Worm (Caenorhabditis elegans) whole organism, L1 larva: ENCODE results near the gene F40H3.1.

Source experiments
- C16A3.4 ChIP-seq: fragments of 150-350 bp; optimal IDR thresholded peaks from 2 replicates; lab custom pipeline; 2014; ENCODE audit warnings: missing biosample characterization, missing genetic modification characterization
- F16B12.6 ChIP-seq: fragments of 150-350 bp; optimal IDR thresholded peaks from 2 replicates; lab custom pipeline; 2014; ENCODE audit warnings: missing biosample characterization, missing genetic modification characterization
- aha-1 ChIP-seq: fragments of 150-350 bp; optimal IDR thresholded peaks from 2 replicates; lab custom pipeline; 2014; ENCODE audit warnings: missing biosample characterization, missing genetic modification characterization
- aly-2 ChIP-seq: fragments of 150-350 bp; optimal IDR thresholded peaks from 2 replicates; lab custom pipeline; 2014; ENCODE audit warnings: missing biosample characterization, missing genetic modification characterization
- ama-1 ChIP-seq: fragments of 150-350 bp; optimal IDR thresholded peaks from 2 replicates; lab custom pipeline; 2014
- ceh-63 ChIP-seq: fragments of 200-800 bp; sonication (Bioruptor generic); optimal IDR thresholded peaks from 2 replicates; lab custom pipeline; 2018; ENCODE audit warnings: mild to moderate bottlenecking, missing genetic modification characterization, missing compliant biosample characterization
- ceh-8 ChIP-seq: fragments of 200-800 bp; sonication (Bioruptor generic); optimal IDR thresholded peaks from 2 replicates; lab custom pipeline; 2018; ENCODE audit warnings: mild to moderate bottlenecking, missing genetic modification characterization, moderate library complexity, missing compliant biosample characterization
- ces-1 ChIP-seq: fragments of 150-350 bp; optimal IDR thresholded peaks from 2 replicates; lab custom pipeline; 2014; ENCODE audit warnings: missing biosample characterization, missing genetic modification reagents, missing genetic modification characterization
- dsc-1 ChIP-seq: sonication (generic microtip); optimal IDR thresholded peaks from 2 replicates; lab custom pipeline; 2016; ENCODE audit warnings: mild to moderate bottlenecking, missing genetic modification characterization, missing compliant biosample characterization
- efl-3 ChIP-seq: fragments of 200-800 bp; sonication (Bioruptor generic); optimal IDR thresholded peaks from 2 replicates; lab custom pipeline; 2018; ENCODE audit warnings: mild to moderate bottlenecking, missing genetic modification characterization, missing compliant biosample characterization
- elt-3 ChIP-seq, 6 experiments: fragments of 150-350 bp in 1 of 6; sonication (generic microtip); optimal IDR thresholded peaks; 2 replicates each; lab custom pipeline; 2017 to 2018; ENCODE audit warnings: missing biosample characterization in 6 of 6, missing genetic modification characterization in 6 of 6, inconsistent platforms in 1 of 6
- fkh-10 ChIP-seq: sonication (generic microtip); optimal IDR thresholded peaks from 2 replicates; lab custom pipeline; 2017; ENCODE audit warnings: missing biosample characterization, missing genetic modification reagents, missing genetic modification characterization
- fkh-4 ChIP-seq: sonication (generic microtip); optimal IDR thresholded peaks from 2 replicates; lab custom pipeline; 2016; ENCODE audit warnings: missing compliant biosample characterization, missing genetic modification characterization, borderline replicate concordance
- fkh-8 ChIP-seq: sonication (generic microtip); optimal IDR thresholded peaks from 2 replicates; lab custom pipeline; 2016; ENCODE audit warnings: mild to moderate bottlenecking, missing genetic modification characterization, missing compliant biosample characterization
- grh-1 ChIP-seq: fragments of 200-800 bp; sonication (Bioruptor generic); IDR thresholded peaks from 2 replicates; pipeline ENCODE4 v1.3.6; 2022; ENCODE audit warnings: missing genetic modification reagents, missing genetic modification characterization, missing compliant biosample characterization
- hlh-17 ChIP-seq: fragments of 200-800 bp; sonication (Bioruptor generic); optimal IDR thresholded peaks from 2 replicates; lab custom pipeline; 2018; ENCODE audit warnings: missing genetic modification characterization, mild to moderate bottlenecking, missing compliant biosample characterization, moderate library complexity, borderline replicate concordance
- hpl-2 ChIP-seq: fragments of 150-350 bp; optimal IDR thresholded peaks from 2 replicates; lab custom pipeline; 2014; ENCODE audit warnings: missing biosample characterization, missing genetic modification reagents, missing genetic modification characterization
- irx-1 ChIP-seq: sonication (generic microtip); optimal IDR thresholded peaks from 2 replicates; lab custom pipeline; 2016; ENCODE audit warnings: missing genetic modification characterization, missing compliant biosample characterization
- lin-14 ChIP-seq: fragments of 200-800 bp; sonication (Bioruptor generic); optimal IDR thresholded peaks from 2 replicates; lab custom pipeline; 2018; ENCODE audit warnings: mild to moderate bottlenecking, missing genetic modification characterization, moderate library complexity, missing compliant biosample characterization
- lin-35 ChIP-seq, 2 experiments: fragments of 150-350 bp; optimal IDR thresholded peaks; 2 replicates each; lab custom pipeline; 2014; ENCODE audit warnings: missing biosample characterization in 2 of 2, missing genetic modification characterization in 2 of 2, missing genetic modification reagents in 2 of 2
- lsy-2 ChIP-seq, 2 experiments: fragments of 150-350 bp; optimal IDR thresholded peaks; 2 replicates each; lab custom pipeline; 2014; ENCODE audit warnings: missing biosample characterization in 2 of 2, missing genetic modification characterization in 2 of 2
- mdl-1 ChIP-seq, 2 experiments: fragments of 150-350 bp; optimal IDR thresholded peaks; 2 replicates each; lab custom pipeline; 2014 to 2017; ENCODE audit warnings: missing biosample characterization in 2 of 2, missing genetic modification characterization in 2 of 2, inconsistent platforms in 1 of 2
- mef-2 ChIP-seq: fragments of 150-350 bp; optimal IDR thresholded peaks from 2 replicates; lab custom pipeline; 2014; ENCODE audit warnings: missing biosample characterization, missing genetic modification characterization
- mep-1 ChIP-seq: fragments of 150-350 bp; optimal IDR thresholded peaks from 2 replicates; lab custom pipeline; 2014; ENCODE audit warnings: missing biosample characterization, missing genetic modification characterization
- nhr-12 ChIP-seq: sonication (generic microtip); optimal IDR thresholded peaks from 2 replicates; lab custom pipeline; 2017; ENCODE audit warnings: missing biosample characterization, missing genetic modification characterization
- nhr-19 ChIP-seq: fragments of 200-800 bp; sonication (Bioruptor generic); conservative IDR thresholded peaks from 2 replicates; pipeline ENCODE4 v1.3.6; 2022; ENCODE audit warnings: missing genetic modification characterization, missing compliant biosample characterization
- nhr-20 ChIP-seq: sonication (generic microtip); optimal IDR thresholded peaks from 2 replicates; lab custom pipeline; 2016; ENCODE audit warnings: mild to moderate bottlenecking, missing genetic modification characterization, missing compliant biosample characterization
- nhr-237 ChIP-seq: fragments of 150-350 bp; optimal IDR thresholded peaks from 2 replicates; lab custom pipeline; 2014; ENCODE audit warnings: missing biosample characterization, missing genetic modification characterization
- nhr-47 ChIP-seq: sonication (generic microtip); optimal IDR thresholded peaks from 2 replicates; lab custom pipeline; 2016; ENCODE audit warnings: mild to moderate bottlenecking, missing genetic modification characterization, moderate library complexity, missing compliant biosample characterization
- nhr-71 ChIP-seq: sonication (generic microtip); optimal IDR thresholded peaks from 2 replicates; lab custom pipeline; 2016; ENCODE audit warnings: mild to moderate bottlenecking, missing genetic modification characterization, moderate library complexity, missing compliant biosample characterization
- nhr-77 ChIP-seq: fragments of 150-350 bp; optimal IDR thresholded peaks from 2 replicates; lab custom pipeline; 2014; ENCODE audit warnings: missing biosample characterization, missing genetic modification characterization
- nhr-84 ChIP-seq: sonication (generic microtip); optimal IDR thresholded peaks from 2 replicates; lab custom pipeline; 2017; ENCODE audit warnings: missing biosample characterization, missing genetic modification characterization
- pag-3 ChIP-seq: sonication (generic microtip); optimal IDR thresholded peaks from 2 replicates; lab custom pipeline; 2017; ENCODE audit warnings: missing genetic modification characterization, mild to moderate bottlenecking, missing compliant biosample characterization, antibody characterized with exemption, borderline replicate concordance; ENCODE audit not compliant: insufficient read depth
- pqm-1 ChIP-seq: sonication (generic microtip); optimal IDR thresholded peaks from 3 replicates; lab custom pipeline; 2017; ENCODE audit warnings: missing biosample characterization, missing genetic modification characterization
- rnt-1 ChIP-seq: sonication (generic microtip); optimal IDR thresholded peaks from 2 replicates; lab custom pipeline; 2016; ENCODE audit warnings: mild to moderate bottlenecking, missing genetic modification characterization, moderate library complexity, missing compliant biosample characterization
- skn-1 ChIP-seq: fragments of 150-350 bp; optimal IDR thresholded peaks from 2 replicates; lab custom pipeline; 2014; ENCODE audit warnings: missing biosample characterization, missing genetic modification characterization
- sox-4 ChIP-seq: sonication (generic microtip); optimal IDR thresholded peaks from 2 replicates; lab custom pipeline; 2016; ENCODE audit warnings: missing genetic modification characterization, missing compliant biosample characterization
- tbx-2 ChIP-seq: sonication (generic microtip); optimal IDR thresholded peaks from 2 replicates; lab custom pipeline; 2016; ENCODE audit warnings: missing genetic modification characterization, missing compliant biosample characterization
- unc-130 ChIP-seq: fragments of 150-350 bp; optimal IDR thresholded peaks from 2 replicates; lab custom pipeline; 2017; ENCODE audit warnings: missing biosample characterization, missing genetic modification characterization, inconsistent platforms
- unc-30 ChIP-seq: sonication (generic microtip); optimal IDR thresholded peaks from 2 replicates; lab custom pipeline; 2017; ENCODE audit warnings: missing biosample characterization, missing genetic modification characterization
- unc-62 ChIP-seq: fragments of 150-350 bp; optimal IDR thresholded peaks from 2 replicates; lab custom pipeline; 2014; ENCODE audit warnings: missing biosample characterization, missing genetic modification reagents, missing genetic modification characterization
- unc-98 ChIP-seq: fragments of 200-800 bp; sonication (Bioruptor generic); IDR thresholded peaks from 2 replicates; pipeline ENCODE4 v1.3.6; 2022; ENCODE audit warnings: missing genetic modification characterization, missing compliant biosample characterization
- zag-1 ChIP-seq: fragments of 150-350 bp; optimal IDR thresholded peaks from 2 replicates; lab custom pipeline; 2014; ENCODE audit warnings: missing biosample characterization, missing genetic modification characterization
- ztf-11 ChIP-seq, 2 experiments: sonication (generic microtip); optimal IDR thresholded peaks; 2 replicates each; lab custom pipeline; 2016 to 2017; ENCODE audit warnings: missing genetic modification characterization in 2 of 2, missing biosample characterization in 1 of 2, missing compliant biosample characterization in 1 of 2

Gene F40H3.1

ce11 chrII:6138138-6138537 is 41.5 kb upstream of the F40H3.1 start:
- TF ChIP-seq lin-14 (GFP tag; lab: Kevin White, UChicago) (peak; percentile 46), aha-1 (no peak), dsc-1 (tag; lab: Kevin White, UChicago) (peak; percentile 63)

- no peak for TF ChIP-seq ceh-8 (GFP tag; lab: Kevin White, UChicago)
- no peak for TF ChIP-seq sox-4 (tag; lab: Kevin White, UChicago)
- TF ChIP-seq aly-2 (tag; lab: Kevin White, UChicago): no peak
- no peak for TF ChIP-seq mef-2 (tag; lab: Kevin White, UChicago)
- no peak for TF ChIP-seq dsc-1 (tag; lab: Kevin White, UChicago)
- TF ChIP-seq nhr-77 (tag; lab: Kevin White, UChicago): no peak
- no peak for TF ChIP-seq lsy-2 (tag; optimal IDR thresholded peaks at IDR 0.05; lab: Kevin White, UChicago)
- TF ChIP-seq skn-1 (tag; lab: Kevin White, UChicago): no peak
- TF ChIP-seq irx-1 (tag; lab: Kevin White, UChicago): no peak
- peak; percentile 62 for TF ChIP-seq lin-14 (GFP tag; lab: Kevin White, UChicago)
- TF ChIP-seq elt-3 (tag; optimal IDR thresholded peaks at IDR 0.05; lab: Kevin White, UChicago): no peak
- no peak for TF ChIP-seq ceh-63 (GFP tag; lab: Kevin White, UChicago)
- no peak for TF ChIP-seq unc-62 (GFP tag; lab: Kevin White, UChicago)
- TF ChIP-seq fkh-10: peak; percentile 42
- no peak for TF ChIP-seq hlh-17
- TF ChIP-seq tbx-2 (tag; lab: Kevin White, UChicago): no peak
- TF ChIP-seq mep-1 (tag; lab: Kevin White, UChicago): no peak
Measured at ce11 chrII:6139484-6139883, 40.1 kb upstream of the F40H3.1 start.

DNA sequence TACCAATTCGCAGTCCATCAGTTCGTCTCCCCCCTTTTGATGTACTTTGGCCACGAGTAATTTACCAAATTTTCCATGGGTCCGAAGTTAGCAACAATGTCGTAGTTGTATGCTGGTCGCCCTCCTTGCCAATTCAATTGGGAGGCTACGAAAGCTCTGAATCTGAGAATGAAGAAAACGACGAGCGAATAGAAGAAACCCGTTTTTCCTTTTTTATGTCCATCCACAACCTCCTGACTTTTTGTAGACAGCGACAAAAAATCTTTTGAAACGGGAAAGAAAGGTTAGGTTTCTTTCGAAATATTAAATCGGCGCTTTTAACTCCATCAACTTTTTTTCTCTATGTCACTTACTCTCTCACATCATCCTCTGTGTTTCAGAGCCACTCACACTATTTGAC is 37.1 kb upstream of the F40H3.1 start:
- TF ChIP-seq rnt-1 (tag; lab: Kevin White, UChicago) (peak; percentile 16), ceh-63 (GFP tag; lab: Kevin White, UChicago) (no peak), fkh-10 (peak; percentile 62), lin-14 (GFP tag; lab: Kevin White, UChicago) (peak; percentile 52), nhr-71 (tag; lab: Kevin White, UChicago) (no peak), pqm-1 (no peak), nhr-12 (tag; lab: Kevin White, UChicago) (no peak), irx-1 (tag; lab: Kevin White, UChicago) (no peak), mdl-1 (tag; optimal IDR thresholded peaks at IDR 0.05; lab: Kevin White, UChicago) (no peak), hpl-2 (GFP tag; lab: Kevin White, UChicago) (no peak), nhr-237 (tag; lab: Kevin White, UChicago) (no peak), F16B12.6 (tag; lab: Kevin White, UChicago) (no peak)
- TF ChIP-seq, all 84 proteins: peak for 3

DNA sequence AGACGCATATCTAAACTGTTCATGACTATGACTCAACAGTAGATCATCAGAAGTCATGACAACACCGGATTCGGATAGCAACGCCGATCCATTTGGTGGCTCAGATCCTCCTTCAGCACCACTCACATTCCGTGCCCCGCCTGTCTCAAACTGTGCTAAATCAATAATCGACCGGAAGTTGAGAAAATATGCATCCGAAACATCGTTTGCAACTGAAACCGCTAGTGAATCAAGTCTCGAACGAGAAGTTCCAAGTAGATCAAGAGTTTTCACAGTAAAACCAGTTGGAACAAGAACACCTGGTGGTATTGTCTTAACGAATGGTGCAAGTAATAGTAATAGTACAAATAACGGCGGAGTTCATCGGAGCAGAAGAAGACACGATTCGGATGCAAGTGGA is 32.5 kb upstream of the F40H3.1 start:
- TF ChIP-seq elt-3 (tag; optimal IDR thresholded peaks at IDR 0.05; lab: Kevin White, UChicago) (no peak), tbx-2 (tag; lab: Kevin White, UChicago) (no peak), lin-35 (GFP tag; optimal IDR thresholded peaks at IDR 0.05; lab: Kevin White, UChicago) (no peak), grh-1 (GFP tag; lab: Robert Waterston, UW) (no peak)

DNA sequence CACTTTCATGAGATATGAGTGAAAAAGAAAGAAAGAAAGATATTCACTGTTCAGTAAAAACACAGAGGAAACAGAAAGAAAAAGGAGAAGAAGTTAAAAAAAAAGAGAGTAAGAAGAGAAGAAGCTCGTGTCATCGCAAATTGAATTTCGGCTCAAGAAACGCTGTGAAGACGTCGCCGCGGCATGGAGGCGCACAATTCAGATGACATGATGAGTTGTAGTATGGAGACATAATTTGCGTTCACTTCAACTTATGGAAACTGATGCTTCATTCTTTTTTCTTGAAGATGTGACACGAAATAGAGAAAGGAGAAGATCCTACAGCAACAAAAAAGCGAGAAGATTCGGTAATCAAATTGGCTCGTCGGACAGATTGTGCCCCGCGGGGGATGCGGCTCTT is 31.3 kb upstream of the F40H3.1 start:
- TF ChIP-seq efl-3 (GFP tag; lab: Kevin White, UChicago): no peak
- no peak for TF ChIP-seq nhr-19 (GFP tag; lab: Robert Waterston, UW)
- peak; percentile 61 for TF ChIP-seq ces-1
- TF ChIP-seq unc-30: no peak
- TF ChIP-seq nhr-71 (tag; lab: Kevin White, UChicago): peak; percentile 23
- no peak for TF ChIP-seq elt-3 (tag; optimal IDR thresholded peaks at IDR 0.05; lab: Kevin White, UChicago)
- no peak for TF ChIP-seq ama-1 (lab: Kevin White, UChicago)
- no peak for TF ChIP-seq unc-130 (tag; lab: Kevin White, UChicago)
- no peak for TF ChIP-seq unc-98
- TF ChIP-seq zag-1: no peak
- TF ChIP-seq skn-1 (tag; lab: Kevin White, UChicago): no peak
- TF ChIP-seq nhr-84 (tag; lab: Kevin White, UChicago): no peak
- TF ChIP-seq pag-3 (tag; lab: Kevin White, UChicago): no peak
- TF ChIP-seq ztf-11 (tag; optimal IDR thresholded peaks at IDR 0.05; lab: Kevin White, UChicago): no peak
- peak; percentile 25 for TF ChIP-seq nhr-47 (tag; lab: Kevin White, UChicago)
- peak; percentile 89 for TF ChIP-seq fkh-10
- peak; percentile 81 for TF ChIP-seq lin-14 (GFP tag; lab: Kevin White, UChicago)
- no peak for TF ChIP-seq fkh-4
- TF ChIP-seq tbx-2 (tag; lab: Kevin White, UChicago): no peak
- no peak for TF ChIP-seq fkh-8
- no peak for TF ChIP-seq nhr-20 (tag; lab: Kevin White, UChicago)
- TF ChIP-seq C16A3.4: no peak
